Worm (Caenorhabditis elegans) whole organism, L1 larva: ENCODE data around the gene H03E18.1.

ENCODE experiments used
- C04F5.9 ChIP-seq: sonication (generic microtip); optimal IDR thresholded peaks from 2 replicates; lab custom pipeline; 2016; ENCODE audit warnings: missing genetic modification characterization, missing compliant biosample characterization
- C16A3.4 ChIP-seq: fragments of 150-350 bp; optimal IDR thresholded peaks from 2 replicates; lab custom pipeline; 2014; ENCODE audit warnings: missing biosample characterization, missing genetic modification characterization
- F16B12.6 ChIP-seq: fragments of 150-350 bp; optimal IDR thresholded peaks from 2 replicates; lab custom pipeline; 2014; ENCODE audit warnings: missing biosample characterization, missing genetic modification characterization
- Y116A8C.19 ChIP-seq: sonication (generic microtip); optimal IDR thresholded peaks from 2 replicates; lab custom pipeline; 2016; ENCODE audit warnings: missing compliant biosample characterization, missing genetic modification characterization, borderline replicate concordance
- aly-2 ChIP-seq: fragments of 150-350 bp; optimal IDR thresholded peaks from 2 replicates; lab custom pipeline; 2014; ENCODE audit warnings: missing biosample characterization, missing genetic modification characterization
- blmp-1 ChIP-seq: fragments of 150-350 bp; optimal IDR thresholded peaks from 2 replicates; lab custom pipeline; 2014; ENCODE audit warnings: missing biosample characterization, missing genetic modification characterization
- ceh-63 ChIP-seq: fragments of 200-800 bp; sonication (Bioruptor generic); optimal IDR thresholded peaks from 2 replicates; lab custom pipeline; 2018; ENCODE audit warnings: mild to moderate bottlenecking, missing genetic modification characterization, missing compliant biosample characterization
- ceh-8 ChIP-seq: fragments of 200-800 bp; sonication (Bioruptor generic); optimal IDR thresholded peaks from 2 replicates; lab custom pipeline; 2018; ENCODE audit warnings: mild to moderate bottlenecking, missing genetic modification characterization, moderate library complexity, missing compliant biosample characterization
- ceh-82 ChIP-seq, 3 experiments: fragments of 150-350 bp in 1 of 3; sonication (generic microtip) in 2 of 3; optimal IDR thresholded peaks; 2 replicates each; lab custom pipeline; 2014 to 2017; ENCODE audit warnings: missing biosample characterization in 3 of 3, missing genetic modification characterization in 3 of 3
- ceh-88 ChIP-seq: fragments of 200-800 bp; sonication (Bioruptor generic); IDR thresholded peaks from 2 replicates; pipeline ENCODE4 v1.3.6; 2022; ENCODE audit warnings: missing genetic modification characterization, missing compliant biosample characterization
- dpl-1 ChIP-seq, 3 experiments: fragments of 150-350 bp in 2 of 3; sonication (generic microtip) in 1 of 3; optimal IDR thresholded peaks; 2 replicates each; lab custom pipeline; 2014 to 2017; ENCODE audit warnings: missing biosample characterization in 3 of 3, missing genetic modification characterization in 3 of 3, missing genetic modification reagents in 3 of 3
- dsc-1 ChIP-seq: sonication (generic microtip); optimal IDR thresholded peaks from 2 replicates; lab custom pipeline; 2016; ENCODE audit warnings: mild to moderate bottlenecking, missing genetic modification characterization, missing compliant biosample characterization
- efl-1 ChIP-seq, 4 experiments: fragments of 150-350 bp; optimal IDR thresholded peaks in 3 of 4; peaks in 1 of 4; 1 replicate in 1 of 4; 2 replicates in 3 of 4; lab custom pipeline; 2014; ENCODE audit warnings: missing biosample characterization in 2 of 4, missing genetic modification characterization in 2 of 4, missing genetic modification reagents in 2 of 4
- efl-3 ChIP-seq: fragments of 200-800 bp; sonication (Bioruptor generic); optimal IDR thresholded peaks from 2 replicates; lab custom pipeline; 2018; ENCODE audit warnings: mild to moderate bottlenecking, missing genetic modification characterization, missing compliant biosample characterization
- egl-13 ChIP-seq: sonication (generic microtip); optimal IDR thresholded peaks from 2 replicates; lab custom pipeline; 2016; ENCODE audit warnings: missing genotype, missing genetic modification reagents, missing genetic modification characterization, missing compliant biosample characterization
- egl-27 ChIP-seq, 2 experiments: fragments of 150-350 bp in 1 of 2; sonication (generic microtip); optimal IDR thresholded peaks; 3 replicates each; lab custom pipeline; 2017 to 2018; ENCODE audit warnings: missing biosample characterization in 2 of 2, missing genetic modification characterization in 2 of 2, missing genetic modification reagents in 2 of 2
- elt-2 ChIP-seq: sonication (generic microtip); optimal IDR thresholded peaks from 2 replicates; lab custom pipeline; 2016; ENCODE audit warnings: missing genetic modification characterization, mild to moderate bottlenecking, inconsistent platforms, missing compliant biosample characterization, missing genetic modification reagents
- elt-3 ChIP-seq, 6 experiments: fragments of 150-350 bp in 1 of 6; sonication (generic microtip); optimal IDR thresholded peaks; 2 replicates each; lab custom pipeline; 2017 to 2018; ENCODE audit warnings: missing biosample characterization in 6 of 6, missing genetic modification characterization in 6 of 6, inconsistent platforms in 1 of 6
- fkh-10 ChIP-seq: sonication (generic microtip); optimal IDR thresholded peaks from 2 replicates; lab custom pipeline; 2017; ENCODE audit warnings: missing biosample characterization, missing genetic modification reagents, missing genetic modification characterization
- hpl-2 ChIP-seq: fragments of 150-350 bp; optimal IDR thresholded peaks from 2 replicates; lab custom pipeline; 2014; ENCODE audit warnings: missing biosample characterization, missing genetic modification reagents, missing genetic modification characterization
- lin-13 ChIP-seq: fragments of 150-350 bp; optimal IDR thresholded peaks from 2 replicates; lab custom pipeline; 2014; ENCODE audit warnings: missing biosample characterization, missing genetic modification reagents, missing genetic modification characterization
- lin-14 ChIP-seq: fragments of 200-800 bp; sonication (Bioruptor generic); optimal IDR thresholded peaks from 2 replicates; lab custom pipeline; 2018; ENCODE audit warnings: mild to moderate bottlenecking, missing genetic modification characterization, moderate library complexity, missing compliant biosample characterization
- lin-15B ChIP-seq: fragments of 150-350 bp; sonication (generic microtip); optimal IDR thresholded peaks from 3 replicates; lab custom pipeline; 2014; ENCODE audit warnings: missing biosample characterization, missing genetic modification characterization
- lin-39 ChIP-seq: fragments of 150-350 bp; optimal IDR thresholded peaks from 2 replicates; lab custom pipeline; 2014; ENCODE audit warnings: missing biosample characterization, missing genetic modification reagents, missing genetic modification characterization
- lsy-2 ChIP-seq, 2 experiments: fragments of 150-350 bp; optimal IDR thresholded peaks; 2 replicates each; lab custom pipeline; 2014; ENCODE audit warnings: missing biosample characterization in 2 of 2, missing genetic modification characterization in 2 of 2
- mdl-1 ChIP-seq, 2 experiments: fragments of 150-350 bp; optimal IDR thresholded peaks; 2 replicates each; lab custom pipeline; 2014 to 2017; ENCODE audit warnings: missing biosample characterization in 2 of 2, missing genetic modification characterization in 2 of 2, inconsistent platforms in 1 of 2
- mep-1 ChIP-seq: fragments of 150-350 bp; optimal IDR thresholded peaks from 2 replicates; lab custom pipeline; 2014; ENCODE audit warnings: missing biosample characterization, missing genetic modification characterization
- nhr-19 ChIP-seq: fragments of 200-800 bp; sonication (Bioruptor generic); conservative IDR thresholded peaks from 2 replicates; pipeline ENCODE4 v1.3.6; 2022; ENCODE audit warnings: missing genetic modification characterization, missing compliant biosample characterization
- nhr-20 ChIP-seq: sonication (generic microtip); optimal IDR thresholded peaks from 2 replicates; lab custom pipeline; 2016; ENCODE audit warnings: mild to moderate bottlenecking, missing genetic modification characterization, missing compliant biosample characterization
- nhr-237 ChIP-seq: fragments of 150-350 bp; optimal IDR thresholded peaks from 2 replicates; lab custom pipeline; 2014; ENCODE audit warnings: missing biosample characterization, missing genetic modification characterization
- nhr-47 ChIP-seq: sonication (generic microtip); optimal IDR thresholded peaks from 2 replicates; lab custom pipeline; 2016; ENCODE audit warnings: mild to moderate bottlenecking, missing genetic modification characterization, moderate library complexity, missing compliant biosample characterization
- nhr-71 ChIP-seq: sonication (generic microtip); optimal IDR thresholded peaks from 2 replicates; lab custom pipeline; 2016; ENCODE audit warnings: mild to moderate bottlenecking, missing genetic modification characterization, moderate library complexity, missing compliant biosample characterization
- nhr-76 ChIP-seq: sonication (generic microtip); optimal IDR thresholded peaks from 2 replicates; lab custom pipeline; 2017; ENCODE audit warnings: missing biosample characterization, missing genetic modification characterization
- nhr-85 ChIP-seq: sonication (generic microtip); peaks from one replicate; lab custom pipeline; 2016; ENCODE audit warnings: missing genetic modification characterization, inconsistent platforms, missing compliant biosample characterization
- nhr-90 ChIP-seq: sonication (generic microtip); optimal IDR thresholded peaks from 2 replicates; lab custom pipeline; 2016; ENCODE audit warnings: mild to moderate bottlenecking, missing genetic modification characterization, missing compliant biosample characterization; ENCODE audit not compliant: poor library complexity
- rnt-1 ChIP-seq: sonication (generic microtip); optimal IDR thresholded peaks from 2 replicates; lab custom pipeline; 2016; ENCODE audit warnings: mild to moderate bottlenecking, missing genetic modification characterization, moderate library complexity, missing compliant biosample characterization
- skn-1 ChIP-seq: fragments of 150-350 bp; optimal IDR thresholded peaks from 2 replicates; lab custom pipeline; 2014; ENCODE audit warnings: missing biosample characterization, missing genetic modification characterization
- snu-23 ChIP-seq: sonication (generic microtip); optimal IDR thresholded peaks from 2 replicates; lab custom pipeline; 2016; ENCODE audit warnings: missing genetic modification characterization, missing compliant biosample characterization
- tbx-2 ChIP-seq: sonication (generic microtip); optimal IDR thresholded peaks from 2 replicates; lab custom pipeline; 2016; ENCODE audit warnings: missing genetic modification characterization, missing compliant biosample characterization
- tlp-1 ChIP-seq: fragments of 150-350 bp; optimal IDR thresholded peaks from 2 replicates; lab custom pipeline; 2014; ENCODE audit warnings: missing biosample characterization, missing genetic modification characterization
- unc-130 ChIP-seq: fragments of 150-350 bp; optimal IDR thresholded peaks from 2 replicates; lab custom pipeline; 2017; ENCODE audit warnings: missing biosample characterization, missing genetic modification characterization, inconsistent platforms
- unc-30 ChIP-seq: sonication (generic microtip); optimal IDR thresholded peaks from 2 replicates; lab custom pipeline; 2017; ENCODE audit warnings: missing biosample characterization, missing genetic modification characterization
- unc-62 ChIP-seq: fragments of 150-350 bp; optimal IDR thresholded peaks from 2 replicates; lab custom pipeline; 2014; ENCODE audit warnings: missing biosample characterization, missing genetic modification reagents, missing genetic modification characterization
- vab-15 ChIP-seq: sonication (generic microtip); optimal IDR thresholded peaks from 2 replicates; lab custom pipeline; 2017; ENCODE audit warnings: missing genotype, mild to moderate bottlenecking, missing genetic modification characterization, missing compliant biosample characterization
- xbp-1 ChIP-seq: sonication (generic microtip); optimal IDR thresholded peaks from 2 replicates; lab custom pipeline; 2016; ENCODE audit warnings: missing genetic modification characterization, missing compliant biosample characterization
- zag-1 ChIP-seq: fragments of 150-350 bp; optimal IDR thresholded peaks from 2 replicates; lab custom pipeline; 2014; ENCODE audit warnings: missing biosample characterization, missing genetic modification characterization
- zip-4 ChIP-seq: fragments of 200-800 bp; sonication (Bioruptor generic); optimal IDR thresholded peaks from 2 replicates; lab custom pipeline; 2018; ENCODE audit warnings: mild to moderate bottlenecking, missing genetic modification characterization, moderate library complexity, missing compliant biosample characterization
- ztf-11 ChIP-seq, 2 experiments: sonication (generic microtip); optimal IDR thresholded peaks; 2 replicates each; lab custom pipeline; 2016 to 2017; ENCODE audit warnings: missing genetic modification characterization in 2 of 2, missing biosample characterization in 1 of 2, missing compliant biosample characterization in 1 of 2

Gene H03E18.1

ce11 chrX:8473468-8473867, 34.2 kb upstream of the H03E18.1 start (continued):
- TF ChIP-seq hpl-2 (GFP tag; lab: Kevin White, UChicago) (no peak), dpl-1 (GFP tag; optimal IDR thresholded peaks at IDR 0.05; lab: Kevin White, UChicago) (no peak), C04F5.9 (tag; lab: Kevin White, UChicago) (no peak), egl-27 (tag; optimal IDR thresholded peaks at IDR 0.05; lab: Kevin White, UChicago) (no peak), nhr-71 (tag; lab: Kevin White, UChicago) (peak; percentile 56), aly-2 (no peak), mep-1 (tag; lab: Kevin White, UChicago) (no peak), F16B12.6 (no peak), ceh-88 (GFP tag; lab: Robert Waterston, UW) (0 out of 2 replicates have a peak, but pooled peaks have one; percentile 22), unc-30 (tag; lab: Kevin White, UChicago) (no peak), nhr-19 (GFP tag; lab: Robert Waterston, UW) (peak; percentile 5; the same call in 1 of the 2 replicates), efl-3 (no peak), lsy-2 (tag; optimal IDR thresholded peaks at IDR 0.05; lab: Kevin White, UChicago) (peak in 1 of 2 experiments; percentile 21), egl-13 (tag; lab: Kevin White, UChicago) (no peak)

DNA sequence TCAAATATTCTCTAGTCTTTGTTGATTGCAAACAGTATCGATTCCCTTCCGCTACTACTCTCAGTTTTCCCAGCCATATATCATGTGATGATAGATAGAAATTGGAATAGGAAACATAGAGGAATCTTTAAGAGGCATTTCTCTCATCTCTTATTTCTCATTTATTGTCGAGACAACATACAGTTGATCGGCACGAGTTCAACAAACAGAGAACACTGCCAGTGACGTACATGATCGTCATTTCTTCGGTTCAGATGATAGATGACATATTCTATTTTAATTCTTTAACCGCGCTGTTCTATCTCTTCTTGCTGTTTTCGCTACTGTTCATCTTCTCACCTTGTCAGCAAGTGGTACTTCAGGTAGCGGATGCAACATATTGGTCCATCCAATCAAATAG, 32.5 kb upstream of the H03E18.1 start:
- TF ChIP-seq ceh-63 (GFP tag; lab: Kevin White, UChicago) (no peak), C16A3.4 (peak; percentile 39), tlp-1 (tag; lab: Kevin White, UChicago) (no peak), hpl-2 (GFP tag; lab: Kevin White, UChicago) (peak; percentile 1), ztf-11 (tag; optimal IDR thresholded peaks at IDR 0.05; lab: Kevin White, UChicago) (no peak), unc-130 (tag; lab: Kevin White, UChicago) (peak; percentile 93), nhr-85 (peak; percentile 100), blmp-1 (tag; lab: Kevin White, UChicago) (peak; percentile 82), efl-3 (no peak), ceh-88 (GFP tag; lab: Robert Waterston, UW) (0 out of 2 replicates have a peak, but pooled peaks have one; percentile 7), nhr-19 (GFP tag; lab: Robert Waterston, UW) (peak; percentile 82), tbx-2 (peak; percentile 85), nhr-237 (tag; lab: Kevin White, UChicago) (peak; percentile 44), nhr-71 (tag; lab: Kevin White, UChicago) (peak; percentile 93), efl-1 (optimal IDR thresholded peaks at IDR 0.05; lab: Kevin White, UChicago) (peak in 1 of 2 experiments; percentile 2), efl-1 (GFP tag; optimal IDR thresholded peaks at IDR 0.05 in 1 of 2; lab: Kevin White, UChicago) (peak in 1 of 2 experiments; percentile 80), lin-39 (tag; lab: Kevin White, UChicago) (no peak), nhr-47 (tag; lab: Kevin White, UChicago) (peak; percentile 62), unc-62 (GFP tag; lab: Kevin White, UChicago) (no peak), nhr-76 (tag; lab: Kevin White, UChicago) (no peak), skn-1 (tag; lab: Kevin White, UChicago) (peak; percentile 27), lsy-2 (tag; optimal IDR thresholded peaks at IDR 0.05; lab: Kevin White, UChicago) (peak; percentile 46 to 78), elt-2 (tag; lab: Kevin White, UChicago) (no peak), dsc-1 (no peak), mep-1 (tag; lab: Kevin White, UChicago) (peak; percentile 66), ceh-8 (GFP tag; lab: Kevin White, UChicago) (no peak), Y116A8C.19 (tag; lab: Kevin White, UChicago) (no peak), zip-4 (GFP tag; lab: Kevin White, UChicago) (no peak), fkh-10 (GFP tag; lab: Kevin White, UChicago) (no peak), mdl-1 (tag; optimal IDR thresholded peaks at IDR 0.05; lab: Kevin White, UChicago) (peak in 1 of 2 experiments; percentile 74), vab-15 (tag; lab: Kevin White, UChicago) (peak; percentile 42), lin-15B (tag; lab: Kevin White, UChicago) (no peak), zag-1 (tag; lab: Kevin White, UChicago) (no peak), lin-13 (GFP tag; lab: Kevin White, UChicago) (peak; percentile 1), nhr-20 (peak; percentile 99), rnt-1 (tag; lab: Kevin White, UChicago) (no peak), nhr-90 (tag; lab: Kevin White, UChicago) (peak; percentile 83), xbp-1 (peak; percentile 13), ceh-82 (tag; optimal IDR thresholded peaks at IDR 0.05; lab: Kevin White, UChicago) (no peak), elt-3 (tag; optimal IDR thresholded peaks at IDR 0.05; lab: Kevin White, UChicago) (peak; percentile 42 to 99 (median 88)), snu-23 (GFP tag; lab: Kevin White, UChicago) (peak; percentile 87), lin-14 (peak; percentile 90), dpl-1 (GFP tag; optimal IDR thresholded peaks at IDR 0.05; lab: Kevin White, UChicago) (peak in 1 of 3 experiments; percentile 41), egl-27 (tag; optimal IDR thresholded peaks at IDR 0.05; lab: Kevin White, UChicago) (peak in 1 of 2 experiments; percentile 61)
